Fruit fly (Drosophila melanogaster): ENCODE results near the gene CCT2.

Gene CCT2

dm6 chrX:9089254-9090056 lies at the start of gene CCT2 (continued):
- TF ChIP-seq prd (optimal IDR thresholded peaks at IDR 0.05): no peak
- TF ChIP-seq prd (GFP tag; IDR thresholded peaks at IDR 0.05): no peak
- TF ChIP-seq CG7786 (GFP tag; optimal IDR thresholded peaks at IDR 0.05): no peak
- no peak for TF ChIP-seq ems (GFP tag; optimal IDR thresholded peaks at IDR 0.05)
- TF ChIP-seq zfh2 (GFP tag; optimal IDR thresholded peaks at IDR 0.05): no peak
- no peak for TF ChIP-seq Mrtf (GFP tag; IDR thresholded peaks at IDR 0.05)
- TF ChIP-seq CG2120 (GFP tag; optimal IDR thresholded peaks at IDR 0.05): no peak
- TF ChIP-seq CG9876 (GFP tag; optimal IDR thresholded peaks at IDR 0.05): no peak
- no peak for TF ChIP-seq ac (GFP tag; optimal IDR thresholded peaks at IDR 0.05)
- peak; percentile 71 for TF ChIP-seq dm (GFP tag; optimal IDR thresholded peaks at IDR 0.05)
- no peak for TF ChIP-seq hb (GFP tag; IDR thresholded peaks at IDR 0.05; ENCODE audit: partially characterized antibody)
- TF ChIP-seq Ets97D (GFP tag; optimal IDR thresholded peaks at IDR 0.05): peak; percentile 67
- no peak for TF ChIP-seq dysf (GFP tag; IDR thresholded peaks at IDR 0.05)
- no peak for TF ChIP-seq CG4282 (GFP tag; optimal IDR thresholded peaks at IDR 0.05)
- no peak for TF ChIP-seq CG18764 (GFP tag; optimal IDR thresholded peaks at IDR 0.05)
- peak; percentile 86 for TF ChIP-seq CG2116 (GFP tag; optimal IDR thresholded peaks at IDR 0.05)
- peak; percentile 68 for TF ChIP-seq nom (GFP tag; optimal IDR thresholded peaks at IDR 0.05)
- TF ChIP-seq CoRest (tag; optimal IDR thresholded peaks at IDR 0.05): no peak
- TF ChIP-seq CG14667 (GFP tag; IDR thresholded peaks at IDR 0.05): no peak
- no peak for TF ChIP-seq CG12391 (tag; optimal IDR thresholded peaks at IDR 0.05)
- TF ChIP-seq sima (GFP tag; optimal IDR thresholded peaks at IDR 0.05): no peak
- peak; percentile 94 for TF ChIP-seq CG9797 (GFP tag; optimal IDR thresholded peaks at IDR 0.05)
- no peak for TF ChIP-seq fd102C (GFP tag; optimal IDR thresholded peaks at IDR 0.05)
- TF ChIP-seq fd64A (GFP tag; optimal IDR thresholded peaks at IDR 0.05): no peak
- TF ChIP-seq HmgD (GFP tag; optimal IDR thresholded peaks at IDR 0.05): peak; percentile 41
- TF ChIP-seq vfl (GFP tag; optimal IDR thresholded peaks at IDR 0.05): no peak
- no peak for TF ChIP-seq CG4404 (GFP tag; IDR thresholded peaks at IDR 0.05)
- TF ChIP-seq CG31365 (tag; optimal IDR thresholded peaks at IDR 0.05): no peak
- TF ChIP-seq ham (GFP tag; IDR thresholded peaks at IDR 0.05): no peak
- TF ChIP-seq NC2β (GFP tag; optimal IDR thresholded peaks at IDR 0.05): no peak
- no peak for TF ChIP-seq dmrt99B (tag; optimal IDR thresholded peaks at IDR 0.05)
- TF ChIP-seq CG1647 (GFP tag; optimal IDR thresholded peaks at IDR 0.05): no peak
- TF ChIP-seq Ptx1 (GFP tag; IDR thresholded peaks at IDR 0.05): no peak
- TF ChIP-seq CG31441 (GFP tag; IDR thresholded peaks at IDR 0.05): no peak
- TF ChIP-seq ato (GFP tag; IDR thresholded peaks at IDR 0.05; ENCODE audit: partially characterized antibody): peak; percentile 56; the same call in 1 of the 2 replicates
- TF ChIP-seq CG1832 (GFP tag; optimal IDR thresholded peaks at IDR 0.05): no peak
- TF ChIP-seq Atf6 (GFP tag; IDR thresholded peaks at IDR 0.05): no peak
- peak; percentile 74 for TF ChIP-seq CG13287 (GFP tag; IDR thresholded peaks at IDR 0.05; ENCODE audit: partially characterized antibody)
- TF ChIP-seq ewg (GFP tag; optimal IDR thresholded peaks at IDR 0.05): no peak
- no peak for TF ChIP-seq CG5180 (GFP tag; optimal IDR thresholded peaks at IDR 0.05)
- no peak for TF ChIP-seq Mes4 (GFP tag; optimal IDR thresholded peaks at IDR 0.05)
- TF ChIP-seq Nf-YB (GFP tag; optimal IDR thresholded peaks at IDR 0.05): no peak
- TF ChIP-seq ab (GFP tag; optimal IDR thresholded peaks at IDR 0.05): no peak
- no peak for TF ChIP-seq CG3065 (GFP tag; optimal IDR thresholded peaks at IDR 0.05)
- no peak for TF ChIP-seq HLHmδ (GFP tag; optimal IDR thresholded peaks at IDR 0.05)
- TF ChIP-seq HLH4C (GFP tag; IDR thresholded peaks at IDR 0.05; ENCODE audit: partially characterized antibody): peak; percentile 76
- no peak for TF ChIP-seq Ets65A (GFP tag)
- TF ChIP-seq TFAM (GFP tag; optimal IDR thresholded peaks at IDR 0.05): no peak
- no peak for TF ChIP-seq CG10543 (GFP tag; optimal IDR thresholded peaks at IDR 0.05)
- TF ChIP-seq CG34376 (GFP tag; optimal IDR thresholded peaks at IDR 0.05): no peak
